Fruit fly (Drosophila melanogaster) whole organism, embryonic: Measurements from ENCODE around the gene Fitm.

ENCODE experiments used
- CG14014 ChIP-seq: fragments of 200-800 bp; sonication (Bioruptor generic); IDR thresholded peaks from 2 replicates; pipeline ENCODE4 v1.3.6; 2022; ENCODE audit warnings: missing biosample characterization, missing genetic modification characterization
- tup ChIP-seq: fragments of 200-800 bp; sonication (Bioruptor generic); optimal IDR thresholded peaks from 2 replicates; lab custom pipeline; 2016; ENCODE audit warnings: missing biosample characterization, mild to moderate bottlenecking, missing genetic modification characterization, moderate library complexity

dm6 chr3L:5180968-5181612, 35.2 kb upstream of the Fitm start:
- TF ChIP-seq CG14014 (GFP tag; lab: Robert Waterston, UW) (no peak), tup (no peak)
